Fruit fly (Drosophila melanogaster) whole organism, embryonic: ENCODE results near the gene aux.
A peak's percentile ranks its signal among the peaks of the same experiment; 100 is the strongest.

Source experiments
- CG10147 ChIP-seq: fragments of 200-800 bp; sonication (Bioruptor generic); optimal IDR thresholded peaks from 2 replicates; lab custom pipeline; 2019; ENCODE audit warnings: missing biosample characterization, mild to moderate bottlenecking, missing genetic modification characterization, moderate library complexity
- CG10654 ChIP-seq: fragments of 200-800 bp; sonication (Bioruptor generic); optimal IDR thresholded peaks from 2 replicates; lab custom pipeline; 2016; ENCODE audit warnings: missing biosample characterization, missing genetic modification characterization
- CG15696 ChIP-seq: fragments of 200-800 bp; sonication (Bioruptor generic); optimal IDR thresholded peaks from 2 replicates; lab custom pipeline; 2019; ENCODE audit warnings: missing biosample characterization, mild to moderate bottlenecking, missing genetic modification characterization, moderate library complexity
- CG1647 ChIP-seq: fragments of 200-800 bp; sonication (Bioruptor generic); optimal IDR thresholded peaks from 3 replicates; lab custom pipeline; 2016; ENCODE audit warnings: missing biosample characterization, missing genetic modification characterization
- CG18599 ChIP-seq: fragments of 200-800 bp; sonication (Bioruptor generic); optimal IDR thresholded peaks from 3 replicates; lab custom pipeline; 2017; ENCODE audit warnings: missing biosample characterization, missing genetic modification characterization, mild to moderate bottlenecking, moderate library complexity, missing genetic modification reagents
- CG18619 ChIP-seq: fragments of 200-800 bp; sonication (Bioruptor generic); optimal IDR thresholded peaks from 3 replicates; lab custom pipeline; 2017; ENCODE audit warnings: missing biosample characterization, mild to moderate bottlenecking, missing genetic modification characterization
- CG2120 ChIP-seq: fragments of 200-800 bp; sonication (Bioruptor generic); optimal IDR thresholded peaks from 3 replicates; lab custom pipeline; 2016; ENCODE audit warnings: missing biosample characterization, missing genetic modification characterization
- CG2712 ChIP-seq: fragments of 200-800 bp; optimal IDR thresholded peaks from 3 replicates; lab custom pipeline; 2019; ENCODE audit warnings: missing biosample characterization, mild to moderate bottlenecking, missing genetic modification characterization, moderate library complexity
- CG30403 ChIP-seq: fragments of 200-800 bp; sonication (Bioruptor generic); optimal IDR thresholded peaks from 3 replicates; lab custom pipeline; 2016; ENCODE audit warnings: missing biosample characterization, missing genetic modification characterization
- CG3065 ChIP-seq: fragments of 200-800 bp; sonication (Bioruptor generic); optimal IDR thresholded peaks from 2 replicates; lab custom pipeline; 2016; ENCODE audit warnings: missing biosample characterization, missing genetic modification characterization
- CG31365 ChIP-seq: fragments of 200-800 bp; sonication (Bioruptor generic); optimal IDR thresholded peaks from 2 replicates; lab custom pipeline; 2018; ENCODE audit warnings: missing biosample characterization, mild to moderate bottlenecking, missing genetic modification characterization
- CG34376 ChIP-seq: fragments of 200-800 bp; sonication (Bioruptor generic); optimal IDR thresholded peaks from 2 replicates; lab custom pipeline; 2018; ENCODE audit warnings: missing biosample characterization, mild to moderate bottlenecking, missing genetic modification characterization
- CG5180 ChIP-seq: fragments of 200-800 bp; sonication (Bioruptor generic); optimal IDR thresholded peaks from 3 replicates; lab custom pipeline; 2017; ENCODE audit warnings: missing biosample characterization, missing genetic modification characterization, mild to moderate bottlenecking, moderate library complexity, missing genetic modification reagents
- CG6854 ChIP-seq: fragments of 200-800 bp; sonication (Bioruptor generic); optimal IDR thresholded peaks from 3 replicates; lab custom pipeline; 2017; ENCODE audit warnings: missing biosample characterization, mild to moderate bottlenecking, missing genetic modification characterization
- CG7786 ChIP-seq: fragments of 200-800 bp; sonication (Bioruptor generic); optimal IDR thresholded peaks from 2 replicates; lab custom pipeline; 2016; ENCODE audit warnings: missing biosample characterization, missing genetic modification characterization
- CG7928 ChIP-seq: fragments of 200-800 bp; sonication (Bioruptor generic); optimal IDR thresholded peaks from 2 replicates; lab custom pipeline; 2017; ENCODE audit warnings: missing biosample characterization, mild to moderate bottlenecking, missing genetic modification characterization
- CG8290 ChIP-seq, 3 experiments: fragments of 200-800 bp; sonication (Bioruptor generic); optimal IDR thresholded peaks; 2 replicates each; lab custom pipeline; 2016 to 2019; ENCODE audit warnings: missing biosample characterization in 3 of 3, missing genetic modification characterization in 3 of 3, mild to moderate bottlenecking in 2 of 3, moderate library complexity in 1 of 3
- CG8388 ChIP-seq: fragments of 200-800 bp; sonication (Bioruptor generic); optimal IDR thresholded peaks from 2 replicates; lab custom pipeline; 2019; ENCODE audit warnings: missing biosample characterization, mild to moderate bottlenecking, missing genetic modification characterization, moderate library complexity
- CG9727 ChIP-seq: fragments of 200-800 bp; sonication (Bioruptor generic); optimal IDR thresholded peaks from 3 replicates; lab custom pipeline; 2017; ENCODE audit warnings: missing biosample characterization, mild to moderate bottlenecking, missing genetic modification characterization
- CoRest ChIP-seq: fragments of 200-800 bp; sonication (Bioruptor generic); optimal IDR thresholded peaks from 3 replicates; lab custom pipeline; 2018; ENCODE audit warnings: missing biosample characterization, mild to moderate bottlenecking, missing genetic modification characterization, moderate library complexity
- D19B ChIP-seq: fragments of 200-800 bp; sonication (Bioruptor generic); optimal IDR thresholded peaks from 2 replicates; lab custom pipeline; 2017; ENCODE audit warnings: missing biosample characterization, mild to moderate bottlenecking, missing genetic modification characterization
- Deaf1 ChIP-seq: fragments of 200-800 bp; optimal IDR thresholded peaks from 3 replicates; lab custom pipeline; 2019; ENCODE audit warnings: missing biosample characterization, mild to moderate bottlenecking, missing genetic modification characterization, moderate library complexity
- Dek ChIP-seq: fragments of 200-800 bp; sonication (Bioruptor generic); optimal IDR thresholded peaks from 3 replicates; lab custom pipeline; 2019; ENCODE audit warnings: missing biosample characterization, mild to moderate bottlenecking, missing genetic modification characterization, moderate library complexity
- Doc2 ChIP-seq: fragments of 200-800 bp; sonication (Bioruptor generic); IDR thresholded peaks from 2 replicates; pipeline ENCODE4 v1.3.6; 2022; ENCODE audit warnings: missing biosample characterization, missing genetic modification characterization
- E2f1 ChIP-seq: fragments of 200-800 bp; sonication (Bioruptor generic); IDR thresholded peaks from 2 replicates; pipeline ENCODE4 v1.3.6; 2022; ENCODE audit warnings: missing biosample characterization, missing genetic modification characterization
- Ets97D ChIP-seq: fragments of 200-800 bp; sonication (Bioruptor generic); optimal IDR thresholded peaks from 3 replicates; lab custom pipeline; 2016; ENCODE audit warnings: missing biosample characterization, missing genetic modification characterization
- Fer3 ChIP-seq: fragments of 200-800 bp; sonication (Bioruptor generic); optimal IDR thresholded peaks from 2 replicates; lab custom pipeline; 2018; ENCODE audit warnings: missing biosample characterization, mild to moderate bottlenecking, missing genetic modification characterization, moderate library complexity
- HLH3B ChIP-seq: fragments of 200-800 bp; sonication (Bioruptor generic); IDR thresholded peaks from 2 replicates; pipeline ENCODE4 v1.3.6; 2022; ENCODE audit warnings: missing biosample characterization, missing genetic modification characterization
- HLH4C ChIP-seq: fragments of 200-800 bp; sonication (Bioruptor generic); IDR thresholded peaks from 3 replicates; pipeline ENCODE4 v1.3.6; 2022; ENCODE audit warnings: missing biosample characterization, missing genetic modification characterization; ENCODE audit not compliant: partially characterized antibody
- Hand ChIP-seq: fragments of 200-800 bp; sonication (Bioruptor generic); optimal IDR thresholded peaks from 2 replicates; lab custom pipeline; 2017; ENCODE audit warnings: mild to moderate bottlenecking, missing biosample characterization, missing genetic modification reagents, missing genetic modification characterization
- Med ChIP-seq: fragments of 200-800 bp; sonication (Bioruptor generic); peaks from one replicate; lab custom pipeline; 2016; ENCODE audit warnings: missing biosample characterization, missing genetic modification characterization, mild to moderate bottlenecking, inconsistent platforms, moderate library complexity
- NFAT ChIP-seq: fragments of 200-800 bp; sonication (Bioruptor generic); IDR thresholded peaks from 2 replicates; pipeline ENCODE4 v1.3.6; 2022; ENCODE audit warnings: missing biosample characterization, missing genetic modification characterization
- Nf-YC ChIP-seq: fragments of 200-800 bp; optimal IDR thresholded peaks from 3 replicates; lab custom pipeline; 2019; ENCODE audit warnings: missing biosample characterization, mild to moderate bottlenecking, missing genetic modification characterization, moderate library complexity
- NfI ChIP-seq: fragments of 200-800 bp; sonication (Bioruptor generic); optimal IDR thresholded peaks from 3 replicates; lab custom pipeline; 2018; ENCODE audit warnings: missing biosample characterization, mild to moderate bottlenecking, missing genetic modification characterization, moderate library complexity
- Sin3A ChIP-seq: fragments of >200 bp; optimal IDR thresholded peaks from 2 replicates; lab custom pipeline; 2018
- Sry-δ ChIP-seq: fragments of 200-800 bp; sonication (Bioruptor generic); optimal IDR thresholded peaks from 2 replicates; lab custom pipeline; 2016; ENCODE audit warnings: missing biosample characterization, missing genetic modification characterization
- Xbp1 ChIP-seq: fragments of 200-800 bp; sonication (Bioruptor generic); optimal IDR thresholded peaks from 3 replicates; lab custom pipeline; 2016; ENCODE audit warnings: missing biosample characterization, mild to moderate bottlenecking, missing genetic modification characterization
- al ChIP-seq: fragments of 200-800 bp; sonication (Bioruptor generic); IDR thresholded peaks from 2 replicates; pipeline ENCODE4 v1.3.6; 2022; ENCODE audit warnings: missing biosample characterization, missing genetic modification characterization
- cas ChIP-seq: fragments of 200-800 bp; sonication (Bioruptor generic); IDR thresholded peaks from 2 replicates; pipeline ENCODE4 v1.3.6; 2022; ENCODE audit warnings: missing biosample characterization, missing genetic modification characterization
- dm ChIP-seq: fragments of 200-800 bp; sonication (Bioruptor generic); optimal IDR thresholded peaks from 3 replicates; lab custom pipeline; 2016; ENCODE audit warnings: missing biosample characterization, missing genetic modification characterization
- emc ChIP-seq: fragments of 200-800 bp; sonication (Bioruptor generic); optimal IDR thresholded peaks from 2 replicates; lab custom pipeline; 2016; ENCODE audit warnings: missing biosample characterization, missing genetic modification characterization
- ewg ChIP-seq: fragments of 200-800 bp; sonication (Bioruptor generic); optimal IDR thresholded peaks from 3 replicates; lab custom pipeline; 2017; ENCODE audit warnings: mild to moderate bottlenecking, missing biosample characterization, missing genetic modification reagents, missing genetic modification characterization
- gro ChIP-seq: fragments of 200-800 bp; sonication (Bioruptor generic); optimal IDR thresholded peaks from 2 replicates; lab custom pipeline; 2016; ENCODE audit warnings: missing biosample characterization, missing genetic modification characterization
- hb ChIP-seq: fragments of 200-800 bp; sonication (Bioruptor generic); IDR thresholded peaks from 3 replicates; pipeline ENCODE4 v1.3.6; 2022; ENCODE audit warnings: missing biosample characterization, missing genetic modification characterization; ENCODE audit not compliant: partially characterized antibody
- inv ChIP-seq: fragments of 200-800 bp; sonication (Bioruptor generic); IDR thresholded peaks from 2 replicates; pipeline ENCODE4 v1.3.6; 2022; ENCODE audit warnings: missing biosample characterization, missing genetic modification characterization; ENCODE audit not compliant: partially characterized antibody
- lilli ChIP-seq: fragments of 200-800 bp; sonication (Bioruptor generic); optimal IDR thresholded peaks from 3 replicates; lab custom pipeline; 2016; ENCODE audit warnings: missing biosample characterization, missing genetic modification characterization
- sima ChIP-seq: fragments of 200-800 bp; sonication (Bioruptor generic); optimal IDR thresholded peaks from 2 replicates; lab custom pipeline; 2016; ENCODE audit warnings: missing biosample characterization, missing genetic modification characterization
- slbo ChIP-seq: fragments of 200-800 bp; sonication (Bioruptor generic); IDR thresholded peaks from 2 replicates; pipeline ENCODE4 v1.3.6; 2022; ENCODE audit warnings: missing biosample characterization, missing genetic modification characterization
- sob ChIP-seq: fragments of 200-800 bp; sonication (Bioruptor generic); IDR thresholded peaks from 2 replicates; pipeline ENCODE4 v1.3.6; 2022; ENCODE audit warnings: missing biosample characterization, missing genetic modification characterization
- stc ChIP-seq: fragments of 200-800 bp; sonication (Bioruptor generic); IDR thresholded peaks from 2 replicates; pipeline ENCODE4 v1.3.6; 2022; ENCODE audit warnings: missing biosample characterization, missing genetic modification characterization
- vnd ChIP-seq: fragments of 200-800 bp; sonication (Bioruptor generic); IDR thresholded peaks from 3 replicates; pipeline ENCODE4 v1.3.6; 2022; ENCODE audit warnings: missing biosample characterization, missing genetic modification characterization; ENCODE audit not compliant: partially characterized antibody

aux gene

dm6 chr3R:4220780-4221179 is 9.2 kb downstream of the aux start (continued):
- peak; percentile 39 for TF ChIP-seq Fer3 (tag; lab: Kevin White, UChicago)
- no peak for TF ChIP-seq E2f1 (GFP tag; lab: Robert Waterston, UW)
- TF ChIP-seq gro (GFP tag; lab: Kevin White, UChicago), result peak; percentile 47
- TF ChIP-seq lilli (GFP tag; lab: Kevin White, UChicago), result peak; percentile 56
- no peak for TF ChIP-seq CG6854 (GFP tag; lab: Kevin White, UChicago)
- peak; percentile 15 for TF ChIP-seq CG1647 (GFP tag; lab: Kevin White, UChicago)
- TF ChIP-seq stc, result no peak
- TF ChIP-seq CG2120 (GFP tag; lab: Kevin White, UChicago), result peak; percentile 64
- TF ChIP-seq sima (GFP tag; lab: Kevin White, UChicago), result no peak
- TF ChIP-seq NfI, result no peak
- TF ChIP-seq emc (GFP tag; lab: Kevin White, UChicago), result peak; percentile 30
- peak; percentile 73 for TF ChIP-seq Sin3A (lab: Kevin White, UChicago)
- TF ChIP-seq NFAT (GFP tag; lab: Robert Waterston, UW), result peak; percentile 53
- TF ChIP-seq Sry-δ (GFP tag; lab: Kevin White, UChicago), result peak; percentile 88
- TF ChIP-seq CG8290 (GFP tag; optimal IDR thresholded peaks at IDR 0.05; lab: Kevin White, UChicago), result peak; percentile 32
- peak in 1 of 2 experiments; percentile 80 for TF ChIP-seq CG8290 (tag; optimal IDR thresholded peaks at IDR 0.05; lab: Kevin White, UChicago)
- TF ChIP-seq CG30403 (GFP tag; lab: Kevin White, UChicago), result peak; percentile 25
- TF ChIP-seq CG9727 (GFP tag; lab: Kevin White, UChicago), result peak; percentile 20
- TF ChIP-seq Dek, result peak; percentile 45
- no peak for TF ChIP-seq CG8388
- peak; percentile 1 for TF ChIP-seq dm
- peak; percentile 25; the same call in 1 of the 2 replicates for TF ChIP-seq cas (GFP tag; lab: Robert Waterston, UW)
- TF ChIP-seq Hand (GFP tag; lab: Kevin White, UChicago), result no peak
- TF ChIP-seq ewg (GFP tag; lab: Kevin White, UChicago), result peak; percentile 76
- peak; percentile 97 for TF ChIP-seq inv (GFP tag; lab: Robert Waterston, UW)
- TF ChIP-seq Xbp1, result peak; percentile 55
- TF ChIP-seq CG7928 (GFP tag; lab: Kevin White, UChicago), result peak; percentile 99
- TF ChIP-seq CG34376 (GFP tag; lab: Kevin White, UChicago), result peak; percentile 51
- TF ChIP-seq CG10147 (GFP tag; lab: Kevin White, UChicago), result no peak
- no peak for TF ChIP-seq CG5180 (GFP tag; lab: Kevin White, UChicago)
- TF ChIP-seq HLH3B, result no peak
- peak; percentile 74 for TF ChIP-seq sob
- peak; percentile 36 for TF ChIP-seq CG7786 (GFP tag; lab: Kevin White, UChicago)
- peak; percentile 32 for TF ChIP-seq CoRest (tag; lab: Kevin White, UChicago)
- TF ChIP-seq HLH4C (GFP tag; lab: Robert Waterston, UW), result peak; percentile 97
- peak; percentile 97 for TF ChIP-seq hb
- TF ChIP-seq CG2712 (tag; lab: Kevin White, UChicago), result peak; percentile 60
- TF ChIP-seq vnd (GFP tag; lab: Robert Waterston, UW), result peak; percentile 97
- TF ChIP-seq CG18599 (GFP tag; lab: Kevin White, UChicago), result no peak
- no peak for TF ChIP-seq Doc2 (GFP tag; lab: Robert Waterston, UW)
- peak; percentile 7 for TF ChIP-seq CG15696 (tag; lab: Kevin White, UChicago)
- TF ChIP-seq slbo, result peak; percentile 60
- TF ChIP-seq al (GFP tag; lab: Robert Waterston, UW), result 0 out of 2 replicates have a peak, but pooled peaks have one; percentile 10
- peak; percentile 70 for TF ChIP-seq Ets97D (GFP tag; lab: Kevin White, UChicago)
- peak; percentile 33 for TF ChIP-seq Deaf1 (tag; lab: Kevin White, UChicago)
- peak; percentile 95 for TF ChIP-seq Med (GFP tag; lab: Kevin White, UChicago)
- TF ChIP-seq CG10654 (GFP tag; lab: Kevin White, UChicago), result peak; percentile 8
- no peak for TF ChIP-seq D19B (GFP tag; lab: Kevin White, UChicago)
- no peak for TF ChIP-seq CG3065 (GFP tag; lab: Kevin White, UChicago)
- TF ChIP-seq CG18619 (GFP tag; lab: Kevin White, UChicago), result no peak
- TF ChIP-seq Nf-YC, result peak; percentile 46
- TF ChIP-seq CG31365 (tag; lab: Kevin White, UChicago), result no peak
